Fruit fly (Drosophila melanogaster): ENCODE results near the gene IntS11.
A peak's percentile ranks its signal among the peaks of the same experiment; 100 is the strongest.

DNA sequence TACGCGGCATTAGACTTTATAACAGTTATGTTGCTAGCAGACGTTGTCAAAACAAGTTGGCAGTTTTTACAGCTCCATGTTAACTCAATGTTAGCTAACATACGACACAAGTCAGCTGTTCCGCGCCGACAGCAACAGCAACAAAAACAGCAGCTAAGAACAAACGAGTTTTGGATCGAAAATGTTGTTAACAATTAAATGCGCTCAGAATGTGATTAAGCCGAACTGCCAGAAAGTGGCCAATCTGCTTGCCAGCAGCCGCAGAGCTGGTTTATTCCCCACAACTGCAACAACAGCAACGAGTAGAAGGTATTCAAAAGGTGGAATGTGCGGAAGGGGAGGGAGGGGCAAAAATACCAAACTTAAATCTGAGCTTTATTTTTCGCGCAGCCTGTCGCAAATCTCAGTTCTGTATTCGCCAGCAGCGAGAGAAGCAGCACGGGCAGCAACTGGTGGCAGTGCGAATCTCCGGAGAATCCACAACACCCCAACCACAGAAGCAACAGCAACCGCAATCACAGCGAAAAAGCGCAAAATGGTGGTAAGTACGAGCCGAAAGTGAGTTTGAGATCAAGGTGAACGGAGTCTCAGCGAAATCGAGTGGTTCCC, 22.0 kb upstream of the IntS11 start, which contains the start of gene Pcd:
- no peak for TF ChIP-seq CG11085 (GFP tag; IDR thresholded peaks at IDR 0.05)
- TF ChIP-seq pb (GFP tag; optimal IDR thresholded peaks at IDR 0.05), result no peak
- peak; percentile 7 for TF ChIP-seq Sin3A (optimal IDR thresholded peaks at IDR 0.05)
- no peak for TF ChIP-seq D (optimal IDR thresholded peaks at IDR 0.05)
- no peak for TF ChIP-seq D (GFP tag; optimal IDR thresholded peaks at IDR 0.05)
- TF ChIP-seq CG16779 (GFP tag; IDR thresholded peaks at IDR 0.05), result no peak
- TF ChIP-seq sqz (GFP tag; optimal IDR thresholded peaks at IDR 0.05), result no peak

All from whole organism, embryonic.